Fruit fly (Drosophila melanogaster): Measurements from ENCODE around the gene CG9588.

dm6 chr3R:13645874-13646370 lies 30.6 kb downstream of the CG9588 start, which contains the start of gene sqd:
- TF ChIP-seq CG11617 (GFP tag; optimal IDR thresholded peaks at IDR 0.05): peak; percentile 55
- peak; percentile 74 for TF ChIP-seq bab1 (GFP tag; optimal IDR thresholded peaks at IDR 0.05)
- no peak for TF ChIP-seq Clk (GFP tag; optimal IDR thresholded peaks at IDR 0.05)
- TF ChIP-seq kay (GFP tag; ENCODE audit: borderline replicate concordance): peak; percentile 51
- no peak for TF ChIP-seq toe (GFP tag; optimal IDR thresholded peaks at IDR 0.05)
- peak; percentile 46 for TF ChIP-seq CG1620 (GFP tag; optimal IDR thresholded peaks at IDR 0.05)
- TF ChIP-seq cic (GFP tag; optimal IDR thresholded peaks at IDR 0.05): peak; percentile 46
- peak; percentile 30 for TF ChIP-seq ovo (GFP tag; optimal IDR thresholded peaks at IDR 0.05)
- TF ChIP-seq CG14711 (tag; optimal IDR thresholded peaks at IDR 0.05): peak; percentile 41
